Fruit fly (Drosophila melanogaster) whole organism, wandering third instar larva: ENCODE data around the gene fax.

Experiments used
- Abd-B ChIP-seq: fragments of >200 bp; optimal IDR thresholded peaks from 2 replicates; lab custom pipeline; 2017; ENCODE audit warnings: missing biosample characterization, missing genetic modification characterization
- CG32264 ChIP-seq: fragments of 200-800 bp; sonication (Bioruptor generic); optimal IDR thresholded peaks from 2 replicates; lab custom pipeline; 2016; ENCODE audit warnings: missing biosample characterization, missing genetic modification characterization
- CG9705 ChIP-seq: fragments of 200-800 bp; sonication (Bioruptor generic); optimal IDR thresholded peaks from 2 replicates; lab custom pipeline; 2018; ENCODE audit warnings: missing biosample characterization, mild to moderate bottlenecking, missing genetic modification characterization
- CrebA ChIP-seq: fragments of 200-800 bp; sonication (Bioruptor generic); optimal IDR thresholded peaks from 2 replicates; lab custom pipeline; 2016; ENCODE audit warnings: missing biosample characterization, mild to moderate bottlenecking, missing genetic modification characterization, borderline replicate concordance
- Dfd ChIP-seq: fragments of >200 bp; optimal IDR thresholded peaks from 2 replicates; lab custom pipeline; 2017; ENCODE audit warnings: missing biosample characterization, missing genetic modification characterization
- Dif ChIP-seq: fragments of 200-275, 200-300 bp; sonication (Bioruptor generic); optimal IDR thresholded peaks from 2 replicates; lab custom pipeline; 2018; ENCODE audit warnings: missing biosample characterization, missing genetic modification characterization; ENCODE audit not compliant: partially characterized antibody
- HLH106 ChIP-seq: fragments of 200-800 bp; optimal IDR thresholded peaks from 3 replicates; lab custom pipeline; 2019; ENCODE audit warnings: missing biosample characterization, mild to moderate bottlenecking, missing genetic modification characterization, moderate library complexity
- Hnf4 ChIP-seq: fragments of 200-800 bp; sonication (Bioruptor generic); optimal IDR thresholded peaks from 2 replicates; lab custom pipeline; 2016; ENCODE audit warnings: missing biosample characterization, mild to moderate bottlenecking, missing genetic modification characterization
- Hr78 ChIP-seq: fragments of >200 bp; optimal IDR thresholded peaks from 2 replicates; lab custom pipeline; 2017; ENCODE audit warnings: missing biosample characterization, missing genetic modification characterization
- Hr83 ChIP-seq: fragments of 200-300 bp; sonication (Bioruptor generic); optimal IDR thresholded peaks from 2 replicates; lab custom pipeline; 2016; ENCODE audit warnings: missing biosample characterization, mild to moderate bottlenecking, missing genetic modification characterization, moderate library complexity; ENCODE audit not compliant: poor library complexity, severe bottlenecking
- Jra ChIP-seq: sonication (Bioruptor generic); optimal IDR thresholded peaks from 2 replicates; lab custom pipeline; 2016; ENCODE audit warnings: missing biosample characterization, missing genetic modification characterization
- Mio ChIP-seq: sonication (Bioruptor generic); optimal IDR thresholded peaks from 2 replicates; lab custom pipeline; 2016; ENCODE audit warnings: missing biosample characterization, missing genetic modification characterization
- Myc ChIP-seq: fragments of >200 bp; optimal IDR thresholded peaks from 2 replicates; lab custom pipeline; 2017
- N ChIP-seq: fragments of >200 bp; optimal IDR thresholded peaks from 2 replicates; lab custom pipeline; 2018; ENCODE audit warnings: missing biosample characterization, missing external identifiers, missing genetic modification characterization
- OdsH ChIP-seq: fragments of 200-800 bp; sonication (Bioruptor generic); optimal IDR thresholded peaks from 2 replicates; lab custom pipeline; 2016; ENCODE audit warnings: missing biosample characterization, mild to moderate bottlenecking, missing genetic modification characterization
- Rel ChIP-seq, 2 experiments: fragments of 200-800 bp; sonication (Bioruptor generic) in 1 of 2; optimal IDR thresholded peaks; 2 replicates in 1 of 2; 3 replicates in 1 of 2; lab custom pipeline; 2016 to 2019; ENCODE audit warnings: mild to moderate bottlenecking in 2 of 2, missing biosample characterization in 2 of 2, missing genetic modification characterization in 2 of 2, moderate library complexity in 1 of 2
- Sp1 ChIP-seq: fragments of 200-800 bp; sonication (Bioruptor generic); optimal IDR thresholded peaks from 3 replicates; lab custom pipeline; 2019; ENCODE audit warnings: missing biosample characterization, mild to moderate bottlenecking, missing genetic modification characterization, moderate library complexity
- Vsx2 ChIP-seq: fragments of 200-300, 225-300 bp; sonication (Bioruptor generic); optimal IDR thresholded peaks from 2 replicates; lab custom pipeline; 2018; ENCODE audit warnings: missing biosample characterization, missing genetic modification characterization; ENCODE audit not compliant: partially characterized antibody
- br ChIP-seq: fragments of 200-800 bp; sonication (Bioruptor generic); optimal IDR thresholded peaks from 2 replicates; lab custom pipeline; 2016; ENCODE audit warnings: missing biosample characterization, missing genetic modification characterization
- brk ChIP-seq: fragments of 200-800 bp; sonication (Bioruptor generic); optimal IDR thresholded peaks from 2 replicates; lab custom pipeline; 2016; ENCODE audit warnings: missing biosample characterization, mild to moderate bottlenecking, missing genetic modification characterization
- dl ChIP-seq, 2 experiments: fragments of 175-275, 200-275 bp in 1 of 2; fragments of 200-275 bp in 1 of 2; sonication (Bioruptor generic); optimal IDR thresholded peaks; lab custom pipeline; 2018; ENCODE audit warnings: mild to moderate bottlenecking in 2 of 2, missing biosample characterization in 2 of 2, missing genetic modification characterization in 2 of 2, moderate library complexity in 2 of 2; ENCODE audit not compliant: partially characterized antibody in 2 of 2, insufficient read depth in 1 of 2
- dmrt93B ChIP-seq: fragments of 200-800 bp; sonication (Bioruptor generic); optimal IDR thresholded peaks from 2 replicates; lab custom pipeline; 2018; ENCODE audit warnings: missing biosample characterization, mild to moderate bottlenecking, missing genetic modification characterization
- dsf ChIP-seq: sonication (Bioruptor generic); optimal IDR thresholded peaks from 2 replicates; lab custom pipeline; 2016; ENCODE audit warnings: missing biosample characterization, missing genetic modification characterization, borderline replicate concordance
- ey ChIP-seq: fragments of 200-800 bp; sonication (Bioruptor generic); optimal IDR thresholded peaks from 2 replicates; lab custom pipeline; 2016; ENCODE audit warnings: missing biosample characterization, missing genetic modification characterization
- foxo ChIP-seq, 2 experiments: fragments of 200-800 bp; sonication (Bioruptor generic); optimal IDR thresholded peaks; 2 replicates in 1 of 2; 3 replicates in 1 of 2; lab custom pipeline; 2016 to 2017; ENCODE audit warnings: missing biosample characterization in 2 of 2, missing genetic modification characterization in 2 of 2
- fru ChIP-seq: fragments of 200-800 bp; sonication (Bioruptor generic); optimal IDR thresholded peaks from 3 replicates; lab custom pipeline; 2016; ENCODE audit warnings: missing biosample characterization, mild to moderate bottlenecking, missing genetic modification characterization
- h ChIP-seq: fragments of 200-800 bp; sonication (Bioruptor generic); optimal IDR thresholded peaks from 3 replicates; lab custom pipeline; 2016; ENCODE audit warnings: missing biosample characterization, mild to moderate bottlenecking, missing genetic modification characterization
- jim ChIP-seq: fragments of 175-275, 200-325 bp; sonication (Bioruptor generic); optimal IDR thresholded peaks from 2 replicates; lab custom pipeline; 2016; ENCODE audit warnings: missing biosample characterization, mild to moderate bottlenecking, missing genetic modification characterization
- pan ChIP-seq: fragments of >200 bp; optimal IDR thresholded peaks from 2 replicates; lab custom pipeline; 2017
- psq ChIP-seq: fragments of 200-800 bp; sonication (Bioruptor generic); optimal IDR thresholded peaks from 3 replicates; lab custom pipeline; 2017; ENCODE audit warnings: missing biosample characterization, mild to moderate bottlenecking, missing genetic modification characterization, moderate library complexity
- rgr ChIP-seq: fragments of 200-800 bp; sonication (Bioruptor generic); optimal IDR thresholded peaks from 3 replicates; lab custom pipeline; 2016; ENCODE audit warnings: missing biosample characterization, mild to moderate bottlenecking, missing genetic modification characterization
- sv ChIP-seq: fragments of 200-800 bp; sonication (Bioruptor generic); optimal IDR thresholded peaks from 3 replicates; lab custom pipeline; 2016; ENCODE audit warnings: missing biosample characterization, missing genetic modification characterization
- tai ChIP-seq: sonication (Bioruptor generic); optimal IDR thresholded peaks from 2 replicates; lab custom pipeline; 2016; ENCODE audit warnings: missing biosample characterization, missing genetic modification characterization
- usp ChIP-seq: fragments of >200 bp; optimal IDR thresholded peaks from 2 replicates; lab custom pipeline; 2017; ENCODE audit warnings: missing biosample characterization, missing genetic modification characterization
- woc ChIP-seq: sonication (Bioruptor generic); optimal IDR thresholded peaks from 2 replicates; lab custom pipeline; 2016; ENCODE audit warnings: missing biosample characterization, mild to moderate bottlenecking, missing genetic modification characterization

Gene fax

DNA sequence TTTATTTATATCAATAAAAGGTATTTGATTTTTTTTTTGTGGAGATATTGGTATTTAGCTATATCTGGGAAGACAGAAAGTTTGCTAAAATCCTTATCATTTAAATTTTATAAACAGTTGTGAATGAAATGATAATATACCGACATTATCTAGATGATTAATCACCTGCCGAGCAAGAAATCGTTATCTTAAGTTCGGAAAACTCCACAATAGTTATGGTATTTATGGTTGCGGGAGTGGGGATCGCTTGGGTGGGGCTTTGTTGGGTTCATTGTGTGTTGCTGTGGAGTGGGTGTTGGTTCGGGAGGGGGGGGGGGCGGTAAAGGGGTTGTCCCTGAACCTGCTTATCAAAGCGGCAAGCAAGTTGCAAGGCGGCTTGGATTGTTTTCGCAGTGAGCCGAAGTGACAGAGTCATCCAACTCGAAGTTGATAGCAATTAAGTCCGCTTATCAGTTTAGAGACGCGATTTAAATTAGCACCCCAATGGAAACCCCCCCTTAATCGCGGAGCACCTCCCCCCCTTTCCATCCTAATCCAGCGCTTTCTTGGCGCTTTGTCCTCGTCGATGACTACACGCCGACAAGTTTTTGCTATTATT is 19.3 kb downstream of the fax start:
- TF ChIP-seq Rel (GFP tag; optimal IDR thresholded peaks at IDR 0.05; lab: Kevin White, UChicago) (no peak), Rel (tag; optimal IDR thresholded peaks at IDR 0.05; lab: Kevin White, UChicago) (peak; percentile 87), OdsH (GFP tag; lab: Kevin White, UChicago) (no peak)
- TF ChIP-seq, all 38 proteins: peak for 1

DNA sequence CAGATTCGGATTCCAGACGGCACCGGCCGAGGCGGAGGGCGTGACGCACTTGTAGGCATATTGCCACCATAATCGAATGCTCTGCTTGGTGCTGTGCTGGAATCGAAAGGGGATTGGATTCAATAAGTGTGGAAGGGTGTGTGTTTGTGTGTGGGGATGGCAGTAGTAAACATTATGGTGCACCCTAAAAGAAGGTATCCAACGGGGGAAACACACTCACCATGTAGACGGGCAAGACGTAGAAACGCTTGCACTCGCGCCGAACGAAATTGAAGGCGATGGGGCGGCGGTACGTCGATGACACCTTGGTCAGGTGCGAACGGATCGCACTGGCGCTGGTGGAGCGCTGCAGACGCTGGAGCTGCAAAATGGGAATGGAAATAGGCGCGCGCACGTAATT is 20.4 kb downstream of the fax start:
- TF ChIP-seq Rel (GFP tag; optimal IDR thresholded peaks at IDR 0.05; lab: Kevin White, UChicago), result no peak
- peak; percentile 77 for TF ChIP-seq Rel (tag; optimal IDR thresholded peaks at IDR 0.05; lab: Kevin White, UChicago)
- no peak for TF ChIP-seq dmrt93B (GFP tag; lab: Kevin White, UChicago)

- TF ChIP-seq br (GFP tag; lab: Kevin White, UChicago), result no peak
- TF ChIP-seq dl (GFP tag; optimal IDR thresholded peaks at IDR 0.05; lab: Kevin White, UChicago; ENCODE audit: insufficient read depth in 1 of 2, partially characterized antibody in 2 of 2), result no peak
- TF ChIP-seq Dif, result no peak
- TF ChIP-seq sv (GFP tag; lab: Kevin White, UChicago), result no peak
- TF ChIP-seq fru, result no peak
- TF ChIP-seq Hnf4, result no peak
- TF ChIP-seq CrebA (GFP tag; lab: Kevin White, UChicago), result no peak
These were observed 20.8 kb downstream of the fax start for dm6 chr3L:16390793-16391192.

- TF ChIP-seq foxo (GFP tag; optimal IDR thresholded peaks at IDR 0.05; lab: Kevin White, UChicago) (peak in 1 of 2 experiments; percentile 46), ey (GFP tag; lab: Kevin White, UChicago) (peak; percentile 26), Hr83 (peak; percentile 55), jim (GFP tag; lab: Kevin White, UChicago) (peak; percentile 67), psq (GFP tag; lab: Kevin White, UChicago) (peak; percentile 10), Sp1 (GFP tag; lab: Kevin White, UChicago) (peak; percentile 8), dl (GFP tag; optimal IDR thresholded peaks at IDR 0.05; lab: Kevin White, UChicago; ENCODE audit: insufficient read depth in 1 of 2, partially characterized antibody in 2 of 2) (no peak), usp (GFP tag; lab: Kevin White, UChicago) (no peak), HLH106 (tag; lab: Kevin White, UChicago) (peak; percentile 68), Mio (no peak), rgr (GFP tag; lab: Kevin White, UChicago) (no peak), woc (peak; percentile 3)
These were observed 25.6 kb downstream of the fax start, which contains the start of the genes Agpat3 and RAF2 for dm6 chr3L:16385880-16386584. Gene Agpat3 (minus strand): TSS chr3L:16385957. Gene RAF2 (plus strand): TSS chr3L:16386327.

DNA sequence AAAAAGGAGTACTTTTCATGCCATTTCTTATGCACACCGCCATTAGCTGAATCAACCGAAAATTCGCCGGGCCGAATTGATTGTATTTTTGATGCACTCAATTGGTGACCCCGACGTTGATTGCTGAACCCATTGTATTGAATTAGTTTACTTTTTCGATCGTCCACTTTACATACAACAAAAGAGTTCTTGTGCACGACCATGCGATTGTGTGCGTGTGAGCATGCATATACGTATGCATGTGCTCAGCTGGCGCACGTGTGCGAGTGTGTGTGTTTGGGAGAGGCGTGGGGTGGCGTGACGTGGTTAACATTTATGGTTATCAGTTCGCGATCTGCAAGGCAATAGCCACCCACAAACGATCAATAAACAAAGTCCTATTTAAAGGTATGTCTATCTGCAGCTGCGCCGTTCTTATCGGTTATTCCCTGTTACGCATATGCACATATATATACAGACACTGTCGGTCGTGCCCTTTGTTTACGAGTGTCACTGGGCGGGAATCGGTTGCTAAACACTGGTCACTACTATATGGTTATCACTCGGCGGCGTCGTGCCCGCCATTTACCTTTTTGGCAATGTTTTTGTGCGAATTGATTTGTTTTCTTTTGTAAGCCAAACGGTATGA is 26.3 kb downstream of the fax start:
- no peak for TF ChIP-seq Myc (lab: Kevin White, UChicago)
- TF ChIP-seq Dif, result no peak
- TF ChIP-seq Sp1 (GFP tag; lab: Kevin White, UChicago), result peak; percentile 14
- no peak for TF ChIP-seq dl (GFP tag; optimal IDR thresholded peaks at IDR 0.05; lab: Kevin White, UChicago; ENCODE audit: insufficient read depth in 1 of 2, partially characterized antibody in 2 of 2)
- no peak for TF ChIP-seq brk
- no peak for TF ChIP-seq pan (lab: Kevin White, UChicago)
- TF ChIP-seq Hnf4, result peak; percentile 29
- TF ChIP-seq HLH106 (tag; lab: Kevin White, UChicago), result no peak
- no peak for TF ChIP-seq rgr (GFP tag; lab: Kevin White, UChicago)
- TF ChIP-seq dsf (GFP tag; lab: Kevin White, UChicago), result no peak
- no peak for TF ChIP-seq sv (GFP tag; lab: Kevin White, UChicago)
- no peak for TF ChIP-seq tai (GFP tag; lab: Kevin White, UChicago)
- TF ChIP-seq ey (GFP tag; lab: Kevin White, UChicago), result no peak
- no peak for TF ChIP-seq CG32264 (GFP tag; lab: Kevin White, UChicago)
- TF ChIP-seq Hr78 (GFP tag; lab: Kevin White, UChicago), result no peak
- no peak for TF ChIP-seq Vsx2 (GFP tag; lab: Kevin White, UChicago)
- no peak for TF ChIP-seq fru
- TF ChIP-seq foxo (GFP tag; optimal IDR thresholded peaks at IDR 0.05; lab: Kevin White, UChicago), result no peak
- no peak for TF ChIP-seq Abd-B
- peak; percentile 87 for TF ChIP-seq CrebA (GFP tag; lab: Kevin White, UChicago)
- no peak for TF ChIP-seq CG9705 (GFP tag; lab: Kevin White, UChicago)
- TF ChIP-seq h, result peak; percentile 66
- no peak for TF ChIP-seq Mio
- peak; percentile 0 for TF ChIP-seq woc
- TF ChIP-seq Rel (GFP tag; optimal IDR thresholded peaks at IDR 0.05; lab: Kevin White, UChicago), result peak; percentile 3
- TF ChIP-seq Rel (tag; optimal IDR thresholded peaks at IDR 0.05; lab: Kevin White, UChicago), result peak; percentile 62
- TF ChIP-seq Dfd (GFP tag; lab: Kevin White, UChicago), result no peak
- TF ChIP-seq psq (GFP tag; lab: Kevin White, UChicago), result no peak
- no peak for TF ChIP-seq dmrt93B (GFP tag; lab: Kevin White, UChicago)
- TF ChIP-seq Jra (GFP tag; lab: Kevin White, UChicago), result no peak
- peak; percentile 38 for TF ChIP-seq N (GFP tag; lab: Kevin White, UChicago)
- no peak for TF ChIP-seq usp (GFP tag; lab: Kevin White, UChicago)
- TF ChIP-seq br (GFP tag; lab: Kevin White, UChicago), result peak; percentile 2
